Comparison of ENCODE assay signal across 8 worm cellular contexts in the genomic region with DNA sequence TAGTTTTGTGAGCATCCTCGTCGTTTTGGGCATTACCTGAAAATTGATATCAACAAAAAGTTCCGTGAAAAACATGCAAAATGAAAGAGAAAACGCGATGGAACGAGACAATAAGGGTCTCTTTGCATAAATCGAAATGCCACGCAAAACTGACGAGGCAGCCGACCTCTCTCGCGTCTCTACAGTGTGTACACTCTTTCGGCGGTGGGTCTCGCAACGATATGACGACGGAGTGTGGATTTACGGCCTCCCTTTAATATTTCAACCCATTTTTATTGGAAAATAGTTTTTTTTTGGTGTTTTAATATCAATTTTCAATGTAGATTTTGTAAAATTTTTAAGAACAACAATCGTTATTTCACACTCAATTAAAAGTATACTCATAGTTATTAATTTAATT.
TF ChIP-seq lines count a peak whose summit lies in the region.

TSS of gene tag-123 (minus strand) at position 36 of the 400 bp plus-strand sequence.

TF ChIP-seq in whole organism, L1 larva, 84 proteins besides CTCF, POLR2A, EP300 and RAD21 (continued from another document and continues in another):
- TF ChIP-seq tlp-1 (tag; optimal IDR thresholded peaks at IDR 0.05; lab: Kevin White, UChicago) (no peak), C34B4.2 (tag; optimal IDR thresholded peaks at IDR 0.05; lab: Kevin White, UChicago) (no peak), ces-1 (GFP tag; optimal IDR thresholded peaks at IDR 0.05; lab: Kevin White, UChicago) (no peak), zip-4 (GFP tag; optimal IDR thresholded peaks at IDR 0.05; lab: Kevin White, UChicago) (no peak), dpl-1 (GFP tag; optimal IDR thresholded peaks at IDR 0.05; lab: Kevin White, UChicago) (peak; percentile 36 to 45 (median 39)), unc-62 (GFP tag; optimal IDR thresholded peaks at IDR 0.05; lab: Kevin White, UChicago) (no peak), efl-1 (optimal IDR thresholded peaks at IDR 0.05; lab: Kevin White, UChicago) (peak; percentile 47 to 61), efl-1 (GFP tag; optimal IDR thresholded peaks at IDR 0.05 in 1 of 2; lab: Kevin White, UChicago) (peak; percentile 30 to 91), egl-13 (tag; optimal IDR thresholded peaks at IDR 0.05; lab: Kevin White, UChicago) (no peak), sox-4 (tag; optimal IDR thresholded peaks at IDR 0.05; lab: Kevin White, UChicago) (no peak), unc-98 (GFP tag; IDR thresholded peaks at IDR 0.05; lab: Robert Waterston, UW) (no peak), unc-130 (tag; optimal IDR thresholded peaks at IDR 0.05; lab: Kevin White, UChicago) (no peak), pax-3 (tag; optimal IDR thresholded peaks at IDR 0.05; lab: Kevin White, UChicago) (no peak), fos-1 (tag; optimal IDR thresholded peaks at IDR 0.05; lab: Kevin White, UChicago) (no peak), nhr-47 (tag; optimal IDR thresholded peaks at IDR 0.05; lab: Kevin White, UChicago) (peak; percentile 58), fkh-10 (GFP tag; optimal IDR thresholded peaks at IDR 0.05; lab: Kevin White, UChicago) (no peak)

TF ChIP-seq in whole organism, L2 larva, 48 proteins besides CTCF, POLR2A, EP300 and RAD21 (continued from another document and continues in another):
- TF ChIP-seq nhr-6 (tag; optimal IDR thresholded peaks at IDR 0.05; lab: Kevin White, UChicago) (no peak), ztf-4 (tag; optimal IDR thresholded peaks at IDR 0.05; lab: Kevin White, UChicago) (no peak), mab-5 (tag; optimal IDR thresholded peaks at IDR 0.05; lab: Kevin White, UChicago) (peak; percentile 52), elt-3 (tag; optimal IDR thresholded peaks at IDR 0.05; lab: Kevin White, UChicago) (no peak), ztf-11 (tag; optimal IDR thresholded peaks at IDR 0.05; lab: Kevin White, UChicago) (no peak), skn-1 (tag; optimal IDR thresholded peaks at IDR 0.05; lab: Kevin White, UChicago) (no peak), nhr-21 (tag; optimal IDR thresholded peaks at IDR 0.05; lab: Kevin White, UChicago) (peak; percentile 49), Y55F3AM.14 (GFP tag; optimal IDR thresholded peaks at IDR 0.05; lab: Kevin White, UChicago) (no peak), sma-9 (GFP tag; optimal IDR thresholded peaks at IDR 0.05; lab: Kevin White, UChicago) (peak; percentile 50), sma-9 (tag; optimal IDR thresholded peaks at IDR 0.05; lab: Kevin White, UChicago) (no peak), snpc-4 (tag; optimal IDR thresholded peaks at IDR 0.05; lab: Kevin White, UChicago) (peak; percentile 62), nhr-25 (tag; optimal IDR thresholded peaks at IDR 0.05; lab: Kevin White, UChicago) (peak; percentile 33), gmeb-1 (tag; optimal IDR thresholded peaks at IDR 0.05; lab: Kevin White, UChicago) (peak; percentile 56), nhr-12 (tag; optimal IDR thresholded peaks at IDR 0.05; lab: Kevin White, UChicago) (no peak), ama-1 (optimal IDR thresholded peaks at IDR 0.05; lab: Kevin White, UChicago) (no peak), nhr-129 (tag; optimal IDR thresholded peaks at IDR 0.05; lab: Kevin White, UChicago) (peak; percentile 56), dmd-4 (tag; optimal IDR thresholded peaks at IDR 0.05; lab: Kevin White, UChicago) (no peak)

TF ChIP-seq in whole organism, L3 larva, 47 proteins besides CTCF, POLR2A, EP300 and RAD21 (continued from another document and continues in another):
- TF ChIP-seq R02D3.7 (tag; optimal IDR thresholded peaks at IDR 0.05; lab: Kevin White, UChicago) = peak; percentile 93
- no peak for TF ChIP-seq lsy-12 (tag; optimal IDR thresholded peaks at IDR 0.05; lab: Kevin White, UChicago)
- no peak for TF ChIP-seq egl-5 (tag; optimal IDR thresholded peaks at IDR 0.05; lab: Kevin White, UChicago)
- TF ChIP-seq ztf-4 (tag; optimal IDR thresholded peaks at IDR 0.05; lab: Kevin White, UChicago) = no peak
- TF ChIP-seq unc-62 (GFP tag; optimal IDR thresholded peaks at IDR 0.05; lab: Kevin White, UChicago) = no peak
- peak; percentile 77 for TF ChIP-seq pha-4 (tag; optimal IDR thresholded peaks at IDR 0.05; lab: Kevin White, UChicago)
- TF ChIP-seq ceh-16 (tag; optimal IDR thresholded peaks at IDR 0.05; lab: Kevin White, UChicago) = no peak
- peak; percentile 70 for TF ChIP-seq nfya-1 (tag; optimal IDR thresholded peaks at IDR 0.05; lab: Kevin White, UChicago; ENCODE audit: insufficient read depth)
- peak; percentile 28 for TF ChIP-seq nhr-25 (tag; optimal IDR thresholded peaks at IDR 0.05; lab: Kevin White, UChicago)
- TF ChIP-seq unc-39 (tag; optimal IDR thresholded peaks at IDR 0.05; lab: Kevin White, UChicago) = no peak
- TF ChIP-seq ZK546.5 (tag; optimal IDR thresholded peaks at IDR 0.05; lab: Kevin White, UChicago) = no peak
- peak; percentile 78 for TF ChIP-seq nhr-23 (tag; optimal IDR thresholded peaks at IDR 0.05; lab: Kevin White, UChicago)
- no peak for TF ChIP-seq fos-1 (tag; optimal IDR thresholded peaks at IDR 0.05; lab: Kevin White, UChicago)
- no peak for TF ChIP-seq jun-1 (tag; optimal IDR thresholded peaks at IDR 0.05; lab: Kevin White, UChicago)
- no peak for TF ChIP-seq ceh-82 (tag; optimal IDR thresholded peaks at IDR 0.05; lab: Kevin White, UChicago)
- TF ChIP-seq sea-2 (GFP tag; optimal IDR thresholded peaks at IDR 0.05; lab: Kevin White, UChicago) = no peak
- no peak for TF ChIP-seq tbx-2 (tag; optimal IDR thresholded peaks at IDR 0.05; lab: Kevin White, UChicago)

TF ChIP-seq in whole organism, L4 larva, 104 proteins besides CTCF, POLR2A, EP300 and RAD21 (continued from another document and continues in another):
- TF ChIP-seq nhr-76 (tag; optimal IDR thresholded peaks at IDR 0.05; lab: Kevin White, UChicago) (no peak), madf-5 (GFP tag; IDR thresholded peaks at IDR 0.05; lab: Robert Waterston, UW) (no peak), Y48G9A.11 (GFP tag; IDR thresholded peaks at IDR 0.05; lab: Robert Waterston, UW) (no peak), ctbp-1 (GFP tag; IDR thresholded peaks at IDR 0.05; lab: Robert Waterston, UW) (no peak), gei-8 (GFP tag; optimal IDR thresholded peaks at IDR 0.05; lab: Kevin White, UChicago) (no peak), nhr-41 (GFP tag; IDR thresholded peaks at IDR 0.05; lab: Robert Waterston, UW) (no peak), ceh-44 (GFP tag; IDR thresholded peaks at IDR 0.05; lab: Robert Waterston, UW) (no peak), nhr-25 (tag; optimal IDR thresholded peaks at IDR 0.05; lab: Kevin White, UChicago; ENCODE audit: borderline replicate concordance, insufficient read depth) (peak; percentile 7), snpc-1.2 (GFP tag; IDR thresholded peaks at IDR 0.05; lab: Robert Waterston, UW) (no peak), nhr-237 (tag; optimal IDR thresholded peaks at IDR 0.05; lab: Kevin White, UChicago) (no peak), Y105C5A.15 (GFP tag; IDR thresholded peaks at IDR 0.05; lab: Robert Waterston, UW) (no peak), daf-16 (GFP tag; optimal IDR thresholded peaks at IDR 0.05; lab: Kevin White, UChicago) (no peak), daf-16 (tag; optimal IDR thresholded peaks at IDR 0.05; lab: Kevin White, UChicago) (peak; percentile 51), nhr-111 (GFP tag; optimal IDR thresholded peaks at IDR 0.05; lab: Kevin White, UChicago) (no peak), lin-15B (tag; optimal IDR thresholded peaks at IDR 0.05; lab: Kevin White, UChicago) (no peak), jun-1 (tag; optimal IDR thresholded peaks at IDR 0.05; lab: Kevin White, UChicago) (no peak)

TF ChIP-seq in whole organism, early embryonic, 17 proteins besides CTCF, POLR2A, EP300 and RAD21 (continued from another document):
- TF ChIP-seq tra-4 (tag; optimal IDR thresholded peaks at IDR 0.05; lab: Kevin White, UChicago) (no peak), hmbx-1 (tag; optimal IDR thresholded peaks at IDR 0.05; lab: Kevin White, UChicago) (no peak), B0310.2 (tag; optimal IDR thresholded peaks at IDR 0.05; lab: Kevin White, UChicago) (no peak), ets-7 (tag; optimal IDR thresholded peaks at IDR 0.05; lab: Kevin White, UChicago) (no peak), hmg-4 (GFP tag; optimal IDR thresholded peaks at IDR 0.05; lab: Kevin White, UChicago) (peak; percentile 41)

TF ChIP-seq in whole organism, late embryonic, 69 proteins besides CTCF, POLR2A, EP300 and RAD21 (continued from another document):
- TF ChIP-seq nhr-232 (tag; optimal IDR thresholded peaks at IDR 0.05; lab: Kevin White, UChicago) = no peak

TF ChIP-seq in whole organism, mixed stage, embryonic, 35 proteins besides CTCF, POLR2A, EP300 and RAD21 (continued from another document):
- TF ChIP-seq unc-120 (tag; optimal IDR thresholded peaks at IDR 0.05; lab: Kevin White, UChicago; ENCODE audit: poor library complexity, severe bottlenecking) (no peak), zip-8 (tag; optimal IDR thresholded peaks at IDR 0.05; lab: Kevin White, UChicago) (peak; percentile 15), ztf-11 (tag; optimal IDR thresholded peaks at IDR 0.05; lab: Kevin White, UChicago) (no peak), elt-1 (tag; optimal IDR thresholded peaks at IDR 0.05; lab: Kevin White, UChicago; ENCODE audit: borderline replicate concordance, insufficient read depth) (no peak), ceh-43 (GFP tag; optimal IDR thresholded peaks at IDR 0.05; lab: Kevin White, UChicago) (no peak), nhr-76 (tag; optimal IDR thresholded peaks at IDR 0.05; lab: Kevin White, UChicago) (no peak), blmp-1 (tag; optimal IDR thresholded peaks at IDR 0.05; lab: Kevin White, UChicago) (no peak), lin-13 (tag; optimal IDR thresholded peaks at IDR 0.05; lab: Kevin White, UChicago) (peak; percentile 47), ceh-83 (GFP tag; optimal IDR thresholded peaks at IDR 0.05; lab: Kevin White, UChicago) (no peak), nhr-28 (tag; optimal IDR thresholded peaks at IDR 0.05; lab: Kevin White, UChicago) (no peak), pha-4 (tag; optimal IDR thresholded peaks at IDR 0.05; lab: Kevin White, UChicago) (peak; percentile 76), mab-5 (tag; optimal IDR thresholded peaks at IDR 0.05; lab: Kevin White, UChicago) (no peak), nhr-2 (tag; optimal IDR thresholded peaks at IDR 0.05; lab: Kevin White, UChicago) (no peak), elt-3 (tag; optimal IDR thresholded peaks at IDR 0.05; lab: Kevin White, UChicago) (no peak), unc-39 (tag; optimal IDR thresholded peaks at IDR 0.05; lab: Kevin White, UChicago) (no peak), flh-1 (GFP tag; optimal IDR thresholded peaks at IDR 0.05; lab: Kevin White, UChicago) (no peak)

TF ChIP-seq in whole organism, young adult, 124 proteins besides CTCF, POLR2A, EP300 and RAD21 (continued from another document):
- no peak for TF ChIP-seq nfya-1 (tag; optimal IDR thresholded peaks at IDR 0.05; lab: Kevin White, UChicago; ENCODE audit: borderline replicate concordance, insufficient read depth)
- peak; percentile 72 for TF ChIP-seq F33H1.4 (GFP tag; IDR thresholded peaks at IDR 0.05; lab: Robert Waterston, UW)
- TF ChIP-seq zfh-2 (GFP tag; conservative IDR thresholded peaks at IDR 0.05; lab: Robert Waterston, UW) = peak; percentile 31; the same call in 1 of the 2 replicates
- TF ChIP-seq F55B11.4 (tag; optimal IDR thresholded peaks at IDR 0.05; lab: Kevin White, UChicago; ENCODE audit: borderline replicate concordance, insufficient read depth) = no peak
- TF ChIP-seq dox-1 (GFP tag; IDR thresholded peaks at IDR 0.05; lab: Robert Waterston, UW) = no peak
- no peak for TF ChIP-seq efl-1 (GFP tag; optimal IDR thresholded peaks at IDR 0.05; lab: Kevin White, UChicago)
- no peak for TF ChIP-seq T26A5.8 (tag; optimal IDR thresholded peaks at IDR 0.05; lab: Kevin White, UChicago)
- TF ChIP-seq lag-1 (GFP tag; IDR thresholded peaks at IDR 0.05; lab: Robert Waterston, UW) = no peak
- peak; percentile 66; the same call in 1 of the 2 replicates for TF ChIP-seq hmg-1.2 (GFP tag; IDR thresholded peaks at IDR 0.05; lab: Robert Waterston, UW)
- no peak for TF ChIP-seq aptf-3 (GFP tag; IDR thresholded peaks at IDR 0.05; lab: Robert Waterston, UW)
- no peak for TF ChIP-seq snpc-4 (GFP tag; optimal IDR thresholded peaks at IDR 0.05; lab: Kevin White, UChicago)
- peak in 2 of 4 experiments; percentile 7 to 13 for TF ChIP-seq snpc-4 (tag; optimal IDR thresholded peaks at IDR 0.05; lab: Kevin White, UChicago)
- TF ChIP-seq F57C9.4 (tag; optimal IDR thresholded peaks at IDR 0.05; lab: Kevin White, UChicago) = no peak
- no peak for TF ChIP-seq fkh-3 (tag; optimal IDR thresholded peaks at IDR 0.05; lab: Kevin White, UChicago)
- no peak for TF ChIP-seq lsl-1 (GFP tag; optimal IDR thresholded peaks at IDR 0.05; lab: Kevin White, UChicago)
- no peak for TF ChIP-seq let-526 (GFP tag; IDR thresholded peaks at IDR 0.05; lab: Robert Waterston, UW)
- TF ChIP-seq egl-44 (GFP tag; IDR thresholded peaks at IDR 0.05; lab: Robert Waterston, UW) = no peak
- TF ChIP-seq attf-5 (GFP tag; optimal IDR thresholded peaks at IDR 0.05; lab: Kevin White, UChicago) = peak; percentile 4
- no peak for TF ChIP-seq ekl-4 (GFP tag; IDR thresholded peaks at IDR 0.05; lab: Robert Waterston, UW)
